Fruit fly (Drosophila melanogaster): ENCODE data around the gene CG31249.

DNA sequence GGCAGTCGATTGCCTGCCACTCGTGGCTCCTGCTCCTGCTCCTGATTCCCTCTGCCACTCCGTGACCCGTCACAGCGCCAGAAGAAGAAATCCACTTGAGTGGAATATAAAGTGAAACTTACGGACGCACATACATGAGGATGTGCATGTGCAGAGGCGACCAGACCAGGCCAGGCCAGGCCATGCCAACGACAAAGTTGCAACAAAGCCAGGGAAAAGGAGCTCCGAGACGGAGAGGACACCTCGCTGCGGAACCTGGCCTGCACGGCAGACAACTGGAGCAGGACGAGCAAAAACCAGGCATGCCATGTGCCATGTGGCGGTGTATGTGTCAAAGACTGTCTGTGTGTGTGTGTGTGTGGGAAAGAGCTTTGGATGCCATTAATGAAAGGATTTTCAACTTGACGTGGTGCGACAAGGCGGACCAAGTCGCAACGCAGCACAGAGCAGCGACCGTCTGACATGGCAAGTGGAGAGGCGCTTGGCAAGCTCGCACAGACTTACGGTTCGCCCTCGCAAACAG is 22.8 kb upstream of the CG31249 start:
- TF ChIP-seq CG6854 (GFP tag; optimal IDR thresholded peaks at IDR 0.05): no peak
- TF ChIP-seq Blimp-1 (GFP tag; optimal IDR thresholded peaks at IDR 0.05): no peak
- no peak for TF ChIP-seq CG8119 (GFP tag; IDR thresholded peaks at IDR 0.05)
- no peak for TF ChIP-seq fkh (GFP tag; optimal IDR thresholded peaks at IDR 0.05)
- TF ChIP-seq Sox15 (GFP tag; optimal IDR thresholded peaks at IDR 0.05): no peak
- no peak for TF ChIP-seq CG31627 (GFP tag; optimal IDR thresholded peaks at IDR 0.05)
- no peak for TF ChIP-seq OdsH (GFP tag; optimal IDR thresholded peaks at IDR 0.05)
- TF ChIP-seq Eip75B (GFP tag; optimal IDR thresholded peaks at IDR 0.05): no peak
- TF ChIP-seq fd59A (GFP tag; optimal IDR thresholded peaks at IDR 0.05): no peak
